5 worm cellular contexts compared by ENCODE assay signal in genomic region chrIII:4150919-4151318, ce11.
A peak's percentile ranks its signal among the peaks of the same experiment; 100 is the strongest.
TF ChIP-seq lines count a peak whose summit lies in the region.

No protein-coding gene starts in this region.

TF ChIP-seq in whole organism, L1 larva, 84 proteins besides CTCF, POLR2A, EP300 and RAD21 (continued from another document and continues in another):
- peak; percentile 50 for TF ChIP-seq unc-86 (tag; optimal IDR thresholded peaks at IDR 0.05; lab: Kevin White, UChicago)
- TF ChIP-seq nhr-90 (tag; optimal IDR thresholded peaks at IDR 0.05; lab: Kevin White, UChicago; ENCODE audit: poor library complexity) = peak; percentile 58
- TF ChIP-seq mep-1 (tag; optimal IDR thresholded peaks at IDR 0.05; lab: Kevin White, UChicago) = peak; percentile 92
- TF ChIP-seq nhr-28 (tag; optimal IDR thresholded peaks at IDR 0.05; lab: Kevin White, UChicago) = no peak
- no peak for TF ChIP-seq egl-27 (tag; optimal IDR thresholded peaks at IDR 0.05; lab: Kevin White, UChicago)
- TF ChIP-seq xbp-1 (tag; optimal IDR thresholded peaks at IDR 0.05; lab: Kevin White, UChicago) = peak; percentile 82
- TF ChIP-seq swsn-7 (tag; optimal IDR thresholded peaks at IDR 0.05; lab: Kevin White, UChicago) = peak; percentile 73
- peak; percentile 29 for TF ChIP-seq snpc-4 (tag; optimal IDR thresholded peaks at IDR 0.05; lab: Kevin White, UChicago)
- TF ChIP-seq zip-4 (GFP tag; optimal IDR thresholded peaks at IDR 0.05; lab: Kevin White, UChicago) = peak; percentile 12
- TF ChIP-seq dsc-1 (tag; optimal IDR thresholded peaks at IDR 0.05; lab: Kevin White, UChicago) = peak; percentile 58
- TF ChIP-seq ceh-8 (GFP tag; optimal IDR thresholded peaks at IDR 0.05; lab: Kevin White, UChicago) = no peak
- no peak for TF ChIP-seq alr-1 (tag; optimal IDR thresholded peaks at IDR 0.05; lab: Kevin White, UChicago; ENCODE audit: borderline replicate concordance)
- no peak for TF ChIP-seq fkh-4 (tag; optimal IDR thresholded peaks at IDR 0.05; lab: Kevin White, UChicago; ENCODE audit: borderline replicate concordance)
- peak; percentile 87 for TF ChIP-seq nhr-20 (tag; optimal IDR thresholded peaks at IDR 0.05; lab: Kevin White, UChicago)
- peak in 3 of 6 experiments; percentile 4 to 70 (median 39) for TF ChIP-seq elt-3 (tag; optimal IDR thresholded peaks at IDR 0.05; lab: Kevin White, UChicago)
- no peak for TF ChIP-seq sptf-1 (tag; optimal IDR thresholded peaks at IDR 0.05; lab: Kevin White, UChicago)
- peak; percentile 4 for TF ChIP-seq ztf-4 (tag; optimal IDR thresholded peaks at IDR 0.05; lab: Kevin White, UChicago)
- TF ChIP-seq mef-2 (tag; optimal IDR thresholded peaks at IDR 0.05; lab: Kevin White, UChicago) = no peak
- peak; percentile 51 for TF ChIP-seq nhr-85 (tag; lab: Kevin White, UChicago)
- peak; percentile 96 to 98 for TF ChIP-seq efl-1 (optimal IDR thresholded peaks at IDR 0.05; lab: Kevin White, UChicago)
- peak; percentile 99 to 100 for TF ChIP-seq efl-1 (GFP tag; optimal IDR thresholded peaks at IDR 0.05 in 1 of 2; lab: Kevin White, UChicago)
- no peak for TF ChIP-seq lir-3 (tag; optimal IDR thresholded peaks at IDR 0.05; lab: Kevin White, UChicago; ENCODE audit: poor library complexity)
- peak; percentile 35; the same call in 1 of the 2 replicates for TF ChIP-seq grh-1 (GFP tag; IDR thresholded peaks at IDR 0.05; lab: Robert Waterston, UW)
- TF ChIP-seq tbx-2 (tag; optimal IDR thresholded peaks at IDR 0.05; lab: Kevin White, UChicago) = peak; percentile 69
- no peak for TF ChIP-seq zag-1 (tag; optimal IDR thresholded peaks at IDR 0.05; lab: Kevin White, UChicago)
- TF ChIP-seq unc-130 (tag; optimal IDR thresholded peaks at IDR 0.05; lab: Kevin White, UChicago) = peak; percentile 89

TF ChIP-seq in whole organism, L2 larva, 48 proteins besides CTCF, POLR2A, EP300 and RAD21 (continued from another document):
- TF ChIP-seq fos-1 (tag; optimal IDR thresholded peaks at IDR 0.05; lab: Kevin White, UChicago) (peak; percentile 68), sma-9 (GFP tag; optimal IDR thresholded peaks at IDR 0.05; lab: Kevin White, UChicago) (peak; percentile 73), sma-9 (tag; optimal IDR thresholded peaks at IDR 0.05; lab: Kevin White, UChicago) (no peak), ceh-16 (tag; optimal IDR thresholded peaks at IDR 0.05; lab: Kevin White, UChicago) (no peak), Y55F3AM.14 (GFP tag; optimal IDR thresholded peaks at IDR 0.05; lab: Kevin White, UChicago) (no peak), crh-2 (tag; optimal IDR thresholded peaks at IDR 0.05; lab: Kevin White, UChicago) (peak; percentile 74), mdl-1 (tag; optimal IDR thresholded peaks at IDR 0.05; lab: Kevin White, UChicago) (peak in 1 of 2 experiments; percentile 4), sma-3 (GFP tag; optimal IDR thresholded peaks at IDR 0.05; lab: Kevin White, UChicago) (peak; percentile 77), nhr-6 (tag; optimal IDR thresholded peaks at IDR 0.05; lab: Kevin White, UChicago) (no peak), nhr-21 (tag; optimal IDR thresholded peaks at IDR 0.05; lab: Kevin White, UChicago) (peak; percentile 52), F13H6.1 (tag; optimal IDR thresholded peaks at IDR 0.05; lab: Kevin White, UChicago) (peak; percentile 40), lin-13 (GFP tag; optimal IDR thresholded peaks at IDR 0.05; lab: Kevin White, UChicago) (peak; percentile 61), C34F6.9 (tag; optimal IDR thresholded peaks at IDR 0.05; lab: Kevin White, UChicago) (peak; percentile 83)

TF ChIP-seq in whole organism, L3 larva, 47 proteins besides CTCF, POLR2A, EP300 and RAD21 (continued from another document):
- peak; percentile 63 for TF ChIP-seq lin-39 (tag; optimal IDR thresholded peaks at IDR 0.05; lab: Kevin White, UChicago)
- TF ChIP-seq lin-15B (tag; optimal IDR thresholded peaks at IDR 0.05; lab: Kevin White, UChicago) = peak; percentile 64
- no peak for TF ChIP-seq ztf-11 (tag; optimal IDR thresholded peaks at IDR 0.05; lab: Kevin White, UChicago)
- no peak for TF ChIP-seq elt-3 (tag; optimal IDR thresholded peaks at IDR 0.05; lab: Kevin White, UChicago)
- TF ChIP-seq hmg-11 (tag; optimal IDR thresholded peaks at IDR 0.05; lab: Kevin White, UChicago) = peak; percentile 28
- peak; percentile 27 for TF ChIP-seq jun-1 (tag; optimal IDR thresholded peaks at IDR 0.05; lab: Kevin White, UChicago)
- TF ChIP-seq egl-27 (tag; optimal IDR thresholded peaks at IDR 0.05; lab: Kevin White, UChicago) = no peak
- TF ChIP-seq nhr-12 (tag; optimal IDR thresholded peaks at IDR 0.05; lab: Kevin White, UChicago) = no peak
- TF ChIP-seq R02D3.7 (tag; optimal IDR thresholded peaks at IDR 0.05; lab: Kevin White, UChicago) = peak; percentile 35
- peak; percentile 62 for TF ChIP-seq elt-2 (tag; optimal IDR thresholded peaks at IDR 0.05; lab: Kevin White, UChicago)
- TF ChIP-seq nhr-67 (tag; optimal IDR thresholded peaks at IDR 0.05; lab: Kevin White, UChicago) = no peak
- peak; percentile 88 for TF ChIP-seq skn-1 (tag; optimal IDR thresholded peaks at IDR 0.05; lab: Kevin White, UChicago)
- TF ChIP-seq pqm-1 (tag; optimal IDR thresholded peaks at IDR 0.05; lab: Kevin White, UChicago) = peak; percentile 43

TF ChIP-seq in whole organism, L4 larva, 104 proteins besides CTCF, POLR2A, EP300 and RAD21 (continued from another document):
- TF ChIP-seq rbr-2 (tag; optimal IDR thresholded peaks at IDR 0.05; lab: Kevin White, UChicago) (peak; percentile 5), dmd-9 (GFP tag; IDR thresholded peaks at IDR 0.05; lab: Robert Waterston, UW) (no peak), lin-29 (GFP tag; IDR thresholded peaks at IDR 0.05; lab: Robert Waterston, UW) (no peak), T20F7.1 (GFP tag; optimal IDR thresholded peaks at IDR 0.05; lab: Kevin White, UChicago) (peak; percentile 53), ctbp-1 (GFP tag; IDR thresholded peaks at IDR 0.05; lab: Robert Waterston, UW) (peak; percentile 48; the same call in 1 of the 2 replicates), daf-8 (GFP tag; IDR thresholded peaks at IDR 0.05; lab: Robert Waterston, UW) (no peak), nhr-28 (tag; optimal IDR thresholded peaks at IDR 0.05; lab: Kevin White, UChicago) (peak; percentile 68), zag-1 (tag; optimal IDR thresholded peaks at IDR 0.05; lab: Kevin White, UChicago) (no peak), zfp-3 (GFP tag; conservative IDR thresholded peaks at IDR 0.05; lab: Robert Waterston, UW) (no peak), dpl-1 (GFP tag; optimal IDR thresholded peaks at IDR 0.05; lab: Kevin White, UChicago) (peak; percentile 97), nhr-237 (tag; optimal IDR thresholded peaks at IDR 0.05; lab: Kevin White, UChicago) (no peak), lin-39 (tag; optimal IDR thresholded peaks at IDR 0.05; lab: Kevin White, UChicago) (no peak), ceh-82 (tag; optimal IDR thresholded peaks at IDR 0.05; lab: Kevin White, UChicago) (no peak), dmd-8 (GFP tag; IDR thresholded peaks at IDR 0.05; lab: Robert Waterston, UW) (no peak), pqm-1 (tag; optimal IDR thresholded peaks at IDR 0.05; lab: Kevin White, UChicago) (no peak), zip-2 (tag; optimal IDR thresholded peaks at IDR 0.05; lab: Kevin White, UChicago) (peak; percentile 15), lsy-2 (tag; optimal IDR thresholded peaks at IDR 0.05; lab: Kevin White, UChicago) (peak; percentile 88 to 99), tag-97 (GFP tag; IDR thresholded peaks at IDR 0.05; lab: Robert Waterston, UW) (no peak), nhr-11 (tag; optimal IDR thresholded peaks at IDR 0.05; lab: Kevin White, UChicago) (peak; percentile 64), dmd-6 (GFP tag; IDR thresholded peaks at IDR 0.05; lab: Robert Waterston, UW) (peak; percentile 49), arid-1 (GFP tag; conservative IDR thresholded peaks at IDR 0.05; lab: Robert Waterston, UW) (no peak), mdl-1 (tag; optimal IDR thresholded peaks at IDR 0.05; lab: Kevin White, UChicago) (peak in 1 of 2 experiments; percentile 59), dve-1 (tag; optimal IDR thresholded peaks at IDR 0.05; lab: Kevin White, UChicago; ENCODE audit: insufficient read depth) (no peak), hlh-11 (tag; optimal IDR thresholded peaks at IDR 0.05; lab: Kevin White, UChicago) (peak; percentile 79), pha-4 (GFP tag; IDR thresholded peaks at IDR 0.05; lab: Robert Waterston, UW) (no peak; the same call in 1 of the 2 replicates), pha-4 (tag; optimal IDR thresholded peaks at IDR 0.05; lab: Kevin White, UChicago) (peak; percentile 48), attf-4 (tag; optimal IDR thresholded peaks at IDR 0.05; lab: Kevin White, UChicago) (no peak), nhr-48 (tag; optimal IDR thresholded peaks at IDR 0.05; lab: Kevin White, UChicago) (no peak), lin-13 (GFP tag; optimal IDR thresholded peaks at IDR 0.05; lab: Kevin White, UChicago) (peak; percentile 4), daf-16 (GFP tag; optimal IDR thresholded peaks at IDR 0.05; lab: Kevin White, UChicago) (no peak), daf-16 (tag; optimal IDR thresholded peaks at IDR 0.05; lab: Kevin White, UChicago) (peak; percentile 65), nhr-25 (tag; optimal IDR thresholded peaks at IDR 0.05; lab: Kevin White, UChicago; ENCODE audit: borderline replicate concordance, insufficient read depth) (no peak), zfp-2 (tag; optimal IDR thresholded peaks at IDR 0.05; lab: Kevin White, UChicago) (no peak), jun-1 (tag; optimal IDR thresholded peaks at IDR 0.05; lab: Kevin White, UChicago) (peak; percentile 16), madf-9 (GFP tag; conservative IDR thresholded peaks at IDR 0.05; lab: Robert Waterston, UW) (no peak), F37D6.2 (tag; optimal IDR thresholded peaks at IDR 0.05; lab: Kevin White, UChicago) (no peak), snpc-1.2 (GFP tag; IDR thresholded peaks at IDR 0.05; lab: Robert Waterston, UW) (no peak), hlh-30 (tag; optimal IDR thresholded peaks at IDR 0.05; lab: Kevin White, UChicago; ENCODE audit: insufficient read depth) (peak; percentile 85), nhr-41 (GFP tag; IDR thresholded peaks at IDR 0.05; lab: Robert Waterston, UW) (no peak), mep-1 (tag; optimal IDR thresholded peaks at IDR 0.05; lab: Kevin White, UChicago) (peak; percentile 69)

TF ChIP-seq in whole organism, young adult, 124 proteins besides CTCF, POLR2A, EP300 and RAD21 (continued from another document):
- TF ChIP-seq nhr-120 (GFP tag; IDR thresholded peaks at IDR 0.05; lab: Robert Waterston, UW) (no peak), ceh-27 (GFP tag; optimal IDR thresholded peaks at IDR 0.05; lab: Kevin White, UChicago) (peak; percentile 23), ztf-6 (GFP tag; IDR thresholded peaks at IDR 0.05; lab: Robert Waterston, UW) (no peak), lin-35 (GFP tag; optimal IDR thresholded peaks at IDR 0.05; lab: Kevin White, UChicago) (peak in 2 of 3 experiments; percentile 17 to 94), cebp-1 (GFP tag; IDR thresholded peaks at IDR 0.05; lab: Robert Waterston, UW) (peak; percentile 9; the same call in 1 of the 2 replicates), cebp-1 (tag; optimal IDR thresholded peaks at IDR 0.05; lab: Kevin White, UChicago) (peak; percentile 64), sptf-2 (GFP tag; optimal IDR thresholded peaks at IDR 0.05; lab: Kevin White, UChicago) (no peak), tbp1 (GFP tag; optimal IDR thresholded peaks at IDR 0.05; lab: Kevin White, UChicago) (peak; percentile 38), nfyb-1 (GFP tag; IDR thresholded peaks at IDR 0.05; lab: Robert Waterston, UW) (peak; percentile 23; the same call in 1 of the 2 replicates), mes-4 (tag; optimal IDR thresholded peaks at IDR 0.05; lab: Kevin White, UChicago) (no peak), B0336.3 (GFP tag; IDR thresholded peaks at IDR 0.05; lab: Robert Waterston, UW) (no peak), rpc-1 (optimal IDR thresholded peaks at IDR 0.05; lab: Kevin White, UChicago) (peak; percentile 4), rpc-1 (tag; optimal IDR thresholded peaks at IDR 0.05; lab: Kevin White, UChicago) (no peak), die-1 (tag; optimal IDR thresholded peaks at IDR 0.05; lab: Kevin White, UChicago) (no peak), nhr-80 (tag; optimal IDR thresholded peaks at IDR 0.05; lab: Kevin White, UChicago) (peak; percentile 30), attf-5 (GFP tag; optimal IDR thresholded peaks at IDR 0.05; lab: Kevin White, UChicago) (peak; percentile 61), mcd-1 (GFP tag; IDR thresholded peaks at IDR 0.05; lab: Robert Waterston, UW) (peak; percentile 62), lin-54 (GFP tag; optimal IDR thresholded peaks at IDR 0.05; lab: Kevin White, UChicago) (peak; percentile 96), B0035.1 (tag; optimal IDR thresholded peaks at IDR 0.05; lab: Kevin White, UChicago) (no peak), ceh-100 (GFP tag; IDR thresholded peaks at IDR 0.05; lab: Robert Waterston, UW) (no peak), F23B12.7 (tag; optimal IDR thresholded peaks at IDR 0.05; lab: Kevin White, UChicago; ENCODE audit: insufficient read depth) (peak; percentile 40), hrde-1 (tag; optimal IDR thresholded peaks at IDR 0.05; lab: Kevin White, UChicago; ENCODE audit: borderline replicate concordance) (no peak)
